Fruit fly (Drosophila melanogaster) whole organism, prepupa: ENCODE data around the gene Sws1.

Source experiments
- CG10669 ChIP-seq: fragments of 200-800 bp; sonication (Bioruptor generic); optimal IDR thresholded peaks from 3 replicates; lab custom pipeline; 2018; ENCODE audit warnings: missing biosample characterization, mild to moderate bottlenecking, missing genetic modification characterization, moderate library complexity
- CG15336 ChIP-seq: fragments of 200-800 bp; sonication (Bioruptor generic); IDR thresholded peaks from 2 replicates; pipeline ENCODE4 v1.3.6; 2022; ENCODE audit warnings: missing biosample characterization, missing genetic modification characterization
- CG1621 ChIP-seq: fragments of 200-800 bp; sonication (Bioruptor generic); optimal IDR thresholded peaks from 3 replicates; lab custom pipeline; 2018; ENCODE audit warnings: missing biosample characterization, mild to moderate bottlenecking, missing genetic modification characterization
- CG3919 ChIP-seq: fragments of 200-800 bp; sonication (Bioruptor generic); optimal IDR thresholded peaks from 3 replicates; lab custom pipeline; 2016; ENCODE audit warnings: missing biosample characterization, missing genetic modification characterization
- CG6854 ChIP-seq: fragments of 200-800 bp; sonication (Bioruptor generic); optimal IDR thresholded peaks from 2 replicates; lab custom pipeline; 2017; ENCODE audit warnings: missing biosample characterization, mild to moderate bottlenecking, missing genetic modification characterization
- Hr39 ChIP-seq: fragments of 200-800 bp; sonication (Bioruptor generic); optimal IDR thresholded peaks from 2 replicates; lab custom pipeline; 2016; ENCODE audit warnings: missing biosample characterization, missing genetic modification characterization
- Smox ChIP-seq: fragments of 200-800 bp; sonication (Bioruptor generic); optimal IDR thresholded peaks from 3 replicates; lab custom pipeline; 2016; ENCODE audit warnings: missing biosample characterization, missing genetic modification characterization
- Sox14 ChIP-seq: fragments of 200-800 bp; sonication (Bioruptor generic); optimal IDR thresholded peaks from 3 replicates; lab custom pipeline; 2016; ENCODE audit warnings: missing biosample characterization, missing genetic modification characterization
- cyc ChIP-seq: fragments of 200-800 bp; sonication (Bioruptor generic); optimal IDR thresholded peaks from 3 replicates; lab custom pipeline; 2016; ENCODE audit warnings: missing biosample characterization, missing genetic modification characterization
- spab ChIP-seq: fragments of 200-800 bp; sonication (Bioruptor generic); optimal IDR thresholded peaks from 2 replicates; lab custom pipeline; 2017; ENCODE audit warnings: missing biosample characterization, mild to moderate bottlenecking, missing genetic modification characterization, missing genetic modification reagents
- vri ChIP-seq: fragments of 200-800 bp; sonication (Bioruptor generic); optimal IDR thresholded peaks from 3 replicates; lab custom pipeline; 2016; ENCODE audit warnings: missing biosample characterization, mild to moderate bottlenecking, missing genetic modification characterization

DNA sequence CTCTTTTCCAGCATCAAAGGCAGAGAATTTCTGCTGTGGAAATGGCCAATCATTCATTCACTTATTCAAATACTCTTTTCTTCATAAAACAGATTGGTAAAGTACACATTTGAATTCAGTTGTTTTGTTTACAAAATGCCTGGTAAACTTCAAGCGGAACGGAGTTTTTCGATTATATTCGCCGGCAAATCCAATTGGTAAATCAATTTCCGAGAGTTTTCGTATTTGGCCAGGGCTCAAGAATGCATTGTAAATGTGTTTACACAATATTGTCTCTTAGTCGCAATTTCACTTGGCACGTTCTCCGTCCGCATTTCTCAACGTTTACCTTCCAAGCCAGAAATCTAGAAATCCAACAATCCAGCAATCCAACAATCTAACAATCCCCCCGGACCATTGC is 45.0 kb upstream of the Sws1 start, which contains the start of gene CG43403:
- TF ChIP-seq CG3919: no peak
- TF ChIP-seq spab (GFP tag; lab: Kevin White, UChicago): no peak
- TF ChIP-seq cyc: no peak
- TF ChIP-seq CG1621: no peak
- TF ChIP-seq Smox (GFP tag; lab: Kevin White, UChicago): no peak
- no peak for TF ChIP-seq Hr39 (GFP tag; lab: Kevin White, UChicago)
- TF ChIP-seq CG6854: no peak
- no peak for TF ChIP-seq Sox14
- no peak for TF ChIP-seq vri (GFP tag; lab: Kevin White, UChicago)
- TF ChIP-seq CG10669 (GFP tag; lab: Kevin White, UChicago): no peak
- TF ChIP-seq CG15336 (GFP tag; lab: Robert Waterston, UW): no peak
